Worm (Caenorhabditis elegans) whole organism, L4/young adult: ENCODE data around the gene W06A7.2.

Experiments
- W03F9.2 ChIP-seq: fragments of 150-350 bp; optimal IDR thresholded peaks from 2 replicates; lab custom pipeline; 2014; ENCODE audit warnings: missing biosample characterization, missing genetic modification characterization
- dao-5 ChIP-seq: sonication (generic microtip); optimal IDR thresholded peaks from 2 replicates; lab custom pipeline; 2016; ENCODE audit warnings: missing genotype, missing genetic modification characterization, moderate library complexity, missing compliant biosample characterization
- him-1 ChIP-seq: sonication (generic microtip); optimal IDR thresholded peaks from 2 replicates; lab custom pipeline; 2016; ENCODE audit warnings: missing genotype, missing genetic modification reagents, missing genetic modification characterization, missing compliant biosample characterization

DNA sequence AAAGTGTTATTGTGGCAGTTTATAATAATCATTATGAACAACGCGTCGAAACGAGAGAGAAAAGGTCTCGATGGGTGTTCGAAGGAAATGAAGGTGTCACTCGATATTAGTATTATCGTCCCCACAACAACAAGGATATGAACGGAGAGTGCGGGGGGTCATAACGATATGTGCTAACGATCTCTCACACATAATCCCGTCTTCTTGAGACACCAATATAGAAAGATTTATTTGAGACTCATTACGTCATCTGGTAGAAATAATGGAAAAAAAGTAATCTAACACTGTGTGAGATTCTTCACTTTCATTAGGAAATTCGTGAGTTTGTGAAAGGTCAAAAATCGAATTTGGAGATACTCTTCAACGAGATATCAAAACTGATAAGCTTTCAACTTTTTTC, 29.9 kb upstream of the W06A7.2 start:
- TF ChIP-seq W03F9.2 (tag; lab: Kevin White, UChicago) (no peak), him-1 (tag; lab: Kevin White, UChicago) (no peak), dao-5 (tag; lab: Kevin White, UChicago) (no peak)
